Worm (Caenorhabditis elegans) whole organism, midembryonic: ENCODE data around the gene F35H12.1.

Source experiments
- T22C8.4 ChIP-seq: fragments of 200-800 bp; sonication (Bioruptor generic); IDR thresholded peaks from 2 replicates; pipeline ENCODE4 v1.3.6; 2022; ENCODE audit warnings: missing genetic modification characterization, missing compliant biosample characterization
- flt-1 ChIP-seq: fragments of 200-800 bp; sonication (Bioruptor generic); IDR thresholded peaks from 2 replicates; pipeline ENCODE4 v1.3.6; 2022; ENCODE audit warnings: missing genetic modification characterization, missing compliant biosample characterization
- ref-1 ChIP-seq: fragments of 200-800 bp; sonication (Bioruptor generic); conservative IDR thresholded peaks from 2 replicates; pipeline ENCODE4 v1.3.6; 2022; ENCODE audit warnings: missing genetic modification reagents, missing genetic modification characterization, missing compliant biosample characterization
- tab-1 ChIP-seq: fragments of 200-800 bp; sonication (Bioruptor generic); IDR thresholded peaks from 2 replicates; pipeline ENCODE4 v1.3.6; 2022; ENCODE audit warnings: missing genetic modification characterization, missing compliant biosample characterization
- ztf-23 ChIP-seq: fragments of 200-800 bp; sonication (Bioruptor generic); IDR thresholded peaks from 2 replicates; pipeline ENCODE4 v1.3.6; 2022; ENCODE audit warnings: missing genetic modification reagents, missing genetic modification characterization, missing compliant biosample characterization

DNA sequence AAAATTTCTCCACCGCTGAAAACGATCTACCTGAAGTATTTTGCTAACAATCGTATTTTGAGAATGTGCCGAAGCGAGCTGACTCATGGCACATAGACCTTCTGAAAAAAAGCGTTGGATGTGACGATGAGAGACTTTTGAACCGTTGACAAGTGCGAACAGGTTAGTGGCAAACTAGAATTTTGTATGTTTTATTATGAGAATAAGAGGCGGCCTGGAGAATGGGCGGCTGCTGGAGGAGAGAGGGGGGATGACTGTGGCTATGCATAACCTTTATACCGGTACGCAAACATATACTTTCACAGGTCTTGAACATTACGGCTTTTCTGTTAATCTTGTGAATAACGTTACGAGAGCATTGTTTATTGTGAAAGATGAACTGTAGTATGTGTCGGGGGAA is 45.3 kb upstream of the F35H12.1 start, which contains the start of gene mam-1:
- no peak for TF ChIP-seq ztf-23 (GFP tag; lab: Robert Waterston, UW)
- TF ChIP-seq T22C8.4 (GFP tag; lab: Robert Waterston, UW), result no peak
- no peak for TF ChIP-seq flt-1 (GFP tag; lab: Robert Waterston, UW)
- TF ChIP-seq ref-1, result no peak
- no peak for TF ChIP-seq tab-1 (GFP tag; lab: Robert Waterston, UW)
